Fruit fly (Drosophila melanogaster) whole organism, embryonic: ENCODE results near the gene CG18428.
A peak's percentile ranks its signal among the peaks of the same experiment; 100 is the strongest.

Source experiments
- ATbp ChIP-seq: fragments of 200-800 bp; sonication (Bioruptor generic); optimal IDR thresholded peaks from 2 replicates; lab custom pipeline; 2017; ENCODE audit warnings: missing biosample characterization, mild to moderate bottlenecking, missing genetic modification characterization, missing genetic modification reagents
- Ada2b ChIP-seq: fragments of 200-800 bp; sonication (Bioruptor generic); IDR thresholded peaks from 2 replicates; pipeline ENCODE4 v1.3.6; 2022; ENCODE audit warnings: missing biosample characterization, missing genetic modification characterization
- BtbVII ChIP-seq: fragments of 200-800 bp; sonication (Bioruptor generic); optimal IDR thresholded peaks from 3 replicates; lab custom pipeline; 2017; ENCODE audit warnings: missing biosample characterization, mild to moderate bottlenecking, missing genetic modification characterization
- CG10321 ChIP-seq: fragments of 200-800 bp; sonication (Bioruptor generic); IDR thresholded peaks from 2 replicates; pipeline ENCODE4 v1.3.6; 2022; ENCODE audit warnings: missing biosample characterization, missing genetic modification characterization
- CG10543 ChIP-seq: fragments of 200-800 bp; sonication (Bioruptor generic); optimal IDR thresholded peaks from 3 replicates; lab custom pipeline; 2017; ENCODE audit warnings: missing biosample characterization, mild to moderate bottlenecking, missing genetic modification characterization, moderate library complexity
- CG12744 ChIP-seq: fragments of 200-800 bp; sonication (Bioruptor generic); optimal IDR thresholded peaks from 2 replicates; lab custom pipeline; 2016; ENCODE audit warnings: missing biosample characterization, missing genetic modification characterization
- CG14441 ChIP-seq: fragments of 200-800 bp; sonication (Bioruptor generic); IDR thresholded peaks from 2 replicates; pipeline ENCODE4 v1.3.6; 2022; ENCODE audit warnings: missing biosample characterization, missing genetic modification characterization
- CG14710 ChIP-seq: fragments of 200-800 bp; sonication (Bioruptor generic); optimal IDR thresholded peaks from 3 replicates; lab custom pipeline; 2019; ENCODE audit warnings: missing biosample characterization, mild to moderate bottlenecking, missing genetic modification characterization, moderate library complexity
- CG16813 ChIP-seq: fragments of 200-800 bp; sonication (Bioruptor generic); IDR thresholded peaks from 3 replicates; pipeline ENCODE4 v1.3.6; 2022; ENCODE audit warnings: missing biosample characterization, missing genetic modification characterization; ENCODE audit not compliant: partially characterized antibody
- CG17328 ChIP-seq: fragments of 200-800 bp; sonication (Bioruptor generic); IDR thresholded peaks from 2 replicates; pipeline ENCODE4 v1.3.6; 2022; ENCODE audit warnings: missing biosample characterization, missing genetic modification characterization
- CG17359 ChIP-seq: fragments of 200-800 bp; sonication (Bioruptor generic); optimal IDR thresholded peaks from 3 replicates; lab custom pipeline; 2018; ENCODE audit warnings: missing biosample characterization, mild to moderate bottlenecking, missing genetic modification characterization, moderate library complexity
- CG18011 ChIP-seq: fragments of 200-800 bp; sonication (Bioruptor generic); optimal IDR thresholded peaks from 2 replicates; lab custom pipeline; 2017; ENCODE audit warnings: missing biosample characterization, missing genetic modification characterization, mild to moderate bottlenecking, moderate library complexity, missing genotype
- CG18619 ChIP-seq: fragments of 200-800 bp; sonication (Bioruptor generic); optimal IDR thresholded peaks from 3 replicates; lab custom pipeline; 2017; ENCODE audit warnings: missing biosample characterization, mild to moderate bottlenecking, missing genetic modification characterization
- CG31224 ChIP-seq: fragments of 200-800 bp; sonication (Bioruptor generic); IDR thresholded peaks from 2 replicates; pipeline ENCODE4 v1.3.6; 2022; ENCODE audit warnings: missing biosample characterization, missing genetic modification characterization
- CG3847 ChIP-seq: fragments of 200-800 bp; sonication (Bioruptor generic); IDR thresholded peaks from 2 replicates; pipeline ENCODE4 v1.3.6; 2022; ENCODE audit warnings: missing biosample characterization, missing genetic modification characterization
- CG43689 ChIP-seq: fragments of 200-800 bp; sonication (Bioruptor generic); IDR thresholded peaks from 2 replicates; pipeline ENCODE4 v1.3.6; 2022; ENCODE audit warnings: missing biosample characterization, missing genetic modification characterization
- CG4424 ChIP-seq: fragments of 200-800 bp; sonication (Bioruptor generic); optimal IDR thresholded peaks from 3 replicates; lab custom pipeline; 2016; ENCODE audit warnings: missing biosample characterization, missing genetic modification characterization
- CG4707 ChIP-seq: fragments of 200-800 bp; sonication (Bioruptor generic); optimal IDR thresholded peaks from 2 replicates; lab custom pipeline; 2018; ENCODE audit warnings: missing biosample characterization, mild to moderate bottlenecking, missing genetic modification characterization, moderate library complexity
- CG8359 ChIP-seq: fragments of 200-800 bp; sonication (Bioruptor generic); optimal IDR thresholded peaks from 2 replicates; lab custom pipeline; 2017; ENCODE audit warnings: missing biosample characterization, mild to moderate bottlenecking, missing genetic modification characterization, borderline replicate concordance
- CG8944 ChIP-seq: fragments of 200-800 bp; sonication (Bioruptor generic); optimal IDR thresholded peaks from 3 replicates; lab custom pipeline; 2016; ENCODE audit warnings: missing biosample characterization, missing genetic modification characterization
- CG9437 ChIP-seq: fragments of 200-800 bp; sonication (Bioruptor generic); optimal IDR thresholded peaks from 2 replicates; lab custom pipeline; 2018; ENCODE audit warnings: missing biosample characterization, mild to moderate bottlenecking, missing genetic modification characterization
- CG9876 ChIP-seq: fragments of 200-800 bp; sonication (Bioruptor generic); optimal IDR thresholded peaks from 2 replicates; lab custom pipeline; 2016; ENCODE audit warnings: missing biosample characterization, missing genetic modification characterization
- D ChIP-seq, 2 experiments: fragments of 200-800 bp in 1 of 2; fragments of >200 bp in 1 of 2; sonication (Bioruptor generic) in 1 of 2; optimal IDR thresholded peaks; 2 replicates in 1 of 2; 3 replicates in 1 of 2; lab custom pipeline; 2017; ENCODE audit warnings: mild to moderate bottlenecking in 1 of 2, missing biosample characterization in 1 of 2, missing genetic modification characterization in 1 of 2, missing genetic modification reagents in 1 of 2
- Elba2 ChIP-seq: fragments of 200-800 bp; sonication (Bioruptor generic); optimal IDR thresholded peaks from 3 replicates; lab custom pipeline; 2016; ENCODE audit warnings: missing biosample characterization, missing genetic modification characterization
- Fer1 ChIP-seq: fragments of 200-800 bp; sonication (Bioruptor generic); optimal IDR thresholded peaks from 2 replicates; lab custom pipeline; 2017; ENCODE audit warnings: missing biosample characterization, mild to moderate bottlenecking, missing genetic modification characterization
- HmgZ ChIP-seq: fragments of 200-800 bp; sonication (Bioruptor generic); optimal IDR thresholded peaks from 2 replicates; lab custom pipeline; 2018; ENCODE audit warnings: missing biosample characterization, mild to moderate bottlenecking, missing genetic modification characterization
- Hmr ChIP-seq: fragments of 200-800 bp; sonication (Bioruptor generic); optimal IDR thresholded peaks from 3 replicates; lab custom pipeline; 2017; ENCODE audit warnings: mild to moderate bottlenecking, missing biosample characterization, missing genetic modification reagents, missing genetic modification characterization
- Med ChIP-seq: fragments of 200-800 bp; sonication (Bioruptor generic); peaks from one replicate; lab custom pipeline; 2016; ENCODE audit warnings: missing biosample characterization, missing genetic modification characterization, mild to moderate bottlenecking, inconsistent platforms, moderate library complexity
- Myb ChIP-seq: fragments of 200-800 bp; sonication (Bioruptor generic); optimal IDR thresholded peaks from 2 replicates; lab custom pipeline; 2016; ENCODE audit warnings: missing biosample characterization, missing genetic modification characterization
- NfI ChIP-seq: fragments of 200-800 bp; sonication (Bioruptor generic); optimal IDR thresholded peaks from 3 replicates; lab custom pipeline; 2018; ENCODE audit warnings: missing biosample characterization, mild to moderate bottlenecking, missing genetic modification characterization, moderate library complexity
- TFAM ChIP-seq: fragments of 200-800 bp; sonication (Bioruptor generic); optimal IDR thresholded peaks from 2 replicates; lab custom pipeline; 2017; ENCODE audit warnings: missing biosample characterization, missing genetic modification characterization, inconsistent platforms
- Tbp ChIP-seq: fragments of >200 bp; optimal IDR thresholded peaks from 2 replicates; lab custom pipeline; 2018; ENCODE audit warnings: missing biosample characterization, missing genetic modification characterization
- Trl ChIP-seq, 3 experiments: fragments of >200 bp in 2 of 3; fragments of 200-800 bp in 1 of 3; sonication (Bioruptor generic) in 1 of 3; optimal IDR thresholded peaks; 2 replicates in 1 of 3; 3 replicates in 2 of 3; lab custom pipeline; 2016 to 2017; ENCODE audit warnings: missing biosample characterization in 1 of 3, missing genetic modification characterization in 1 of 3
- YL-1 ChIP-seq: fragments of 200-800 bp; sonication (Bioruptor generic); optimal IDR thresholded peaks from 3 replicates; lab custom pipeline; 2017; ENCODE audit warnings: missing biosample characterization, mild to moderate bottlenecking, missing genetic modification characterization
- ab ChIP-seq: fragments of 200-800 bp; sonication (Bioruptor generic); optimal IDR thresholded peaks from 2 replicates; lab custom pipeline; 2016; ENCODE audit warnings: missing biosample characterization, missing genetic modification characterization
- amos ChIP-seq: fragments of 200-800 bp; sonication (Bioruptor generic); IDR thresholded peaks from 2 replicates; pipeline ENCODE4 v1.3.6; 2022; ENCODE audit warnings: missing biosample characterization, missing genetic modification characterization; ENCODE audit not compliant: partially characterized antibody
- ash1 ChIP-seq: fragments of 200-800 bp; sonication (Bioruptor generic); optimal IDR thresholded peaks from 2 replicates; lab custom pipeline; 2018; ENCODE audit warnings: missing biosample characterization, mild to moderate bottlenecking, missing genetic modification characterization
- bbx ChIP-seq: fragments of 200-800 bp; sonication (Bioruptor generic); IDR thresholded peaks from 2 replicates; pipeline ENCODE4 v1.3.6; 2022; ENCODE audit warnings: missing biosample characterization, missing genetic modification characterization; ENCODE audit not compliant: partially characterized antibody
- chinmo ChIP-seq: fragments of 200-800 bp; sonication (Bioruptor generic); IDR thresholded peaks from 4 replicates; pipeline ENCODE4 v1.3.6; 2022; ENCODE audit warnings: missing biosample characterization, missing genetic modification characterization; ENCODE audit not compliant: partially characterized antibody
- dan ChIP-seq: fragments of 200-800 bp; sonication (Bioruptor generic); IDR thresholded peaks from 2 replicates; pipeline ENCODE4 v1.3.6; 2022; ENCODE audit warnings: missing biosample characterization, missing genetic modification characterization
- exex ChIP-seq: fragments of 200-800 bp; sonication (Bioruptor generic); optimal IDR thresholded peaks from 4 replicates; lab custom pipeline; 2018; ENCODE audit warnings: missing biosample characterization, mild to moderate bottlenecking, missing genetic modification characterization, moderate library complexity
- fd3F ChIP-seq: fragments of 200-800 bp; sonication (Bioruptor generic); optimal IDR thresholded peaks from 2 replicates; lab custom pipeline; 2018; ENCODE audit warnings: missing biosample characterization, mild to moderate bottlenecking, missing genetic modification characterization, moderate library complexity
- her ChIP-seq: fragments of 200-800 bp; sonication (Bioruptor generic); optimal IDR thresholded peaks from 2 replicates; lab custom pipeline; 2016; ENCODE audit warnings: missing biosample characterization, missing genetic modification characterization
- oc ChIP-seq: fragments of 200-800 bp; sonication (Bioruptor generic); optimal IDR thresholded peaks from 2 replicates; lab custom pipeline; 2018; ENCODE audit warnings: missing biosample characterization, mild to moderate bottlenecking, missing genetic modification characterization, moderate library complexity
- org-1 ChIP-seq: fragments of 200-800 bp; sonication (Bioruptor generic); optimal IDR thresholded peaks from 2 replicates; lab custom pipeline; 2017; ENCODE audit warnings: missing biosample characterization, missing genetic modification characterization
- scrt ChIP-seq: fragments of 200-800 bp; sonication (Bioruptor generic); optimal IDR thresholded peaks from 2 replicates; lab custom pipeline; 2018; ENCODE audit warnings: missing biosample characterization, mild to moderate bottlenecking, missing genetic modification characterization, moderate library complexity
- slou ChIP-seq: fragments of 200-800 bp; sonication (Bioruptor generic); optimal IDR thresholded peaks from 3 replicates; lab custom pipeline; 2016; ENCODE audit warnings: missing biosample characterization, missing genetic modification characterization
- trem ChIP-seq: fragments of 200-800 bp; optimal IDR thresholded peaks from 3 replicates; lab custom pipeline; 2019; ENCODE audit warnings: missing biosample characterization, mild to moderate bottlenecking, missing genetic modification characterization, moderate library complexity
- vvl ChIP-seq: fragments of 200-800 bp; sonication (Bioruptor generic); IDR thresholded peaks from 2 replicates; pipeline ENCODE4 v1.3.6; 2022; ENCODE audit warnings: missing biosample characterization, missing genetic modification characterization

CG18428 gene

DNA sequence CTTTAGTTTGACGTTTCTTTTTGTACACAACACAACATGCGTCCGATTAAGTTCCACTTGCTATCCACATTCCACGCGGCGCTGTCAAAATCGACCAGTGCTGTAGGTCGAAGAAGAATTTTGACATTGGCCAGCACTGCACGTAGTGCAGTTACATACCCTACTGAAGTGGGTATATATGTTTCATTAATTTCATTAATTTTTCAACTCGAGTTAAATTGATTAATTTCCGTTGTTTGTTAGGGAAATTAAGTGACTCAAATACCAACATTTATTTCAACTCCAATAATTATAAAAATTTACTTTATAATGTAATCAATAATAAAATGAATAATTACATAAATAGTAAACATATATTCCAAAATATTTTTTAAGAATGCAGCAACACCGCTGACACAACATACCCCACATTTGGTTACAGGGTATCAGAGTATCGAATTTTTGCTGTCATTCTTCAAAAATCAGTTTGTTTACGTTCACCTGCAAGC, at the start of gene CG18428, which contains the start of gene eIF4EHP:
Gene CG18428 (plus strand): TSS at position 435 of the 488 bp plus-strand sequence.
Gene eIF4EHP (minus strand): TSS at position 59 of the 488 bp plus-strand sequence.
- TF ChIP-seq dan (GFP tag; lab: Robert Waterston, UW) (peak; percentile 93; the same call in 1 of the 2 replicates), CG18011 (GFP tag; lab: Kevin White, UChicago) (peak; percentile 89), CG10543 (GFP tag; lab: Kevin White, UChicago) (peak; percentile 100), BtbVII (GFP tag; lab: Kevin White, UChicago) (peak; percentile 99), Trl (optimal IDR thresholded peaks at IDR 0.05; lab: Kevin White, UChicago) (no peak), Trl (GFP tag; optimal IDR thresholded peaks at IDR 0.05; lab: Kevin White, UChicago) (peak; percentile 84), CG3847 (GFP tag; lab: Robert Waterston, UW) (no peak), Fer1 (GFP tag; lab: Kevin White, UChicago) (peak; percentile 100), CG17328 (GFP tag; lab: Robert Waterston, UW) (no peak), Ada2b (GFP tag; lab: Robert Waterston, UW) (no peak), Elba2 (peak; percentile 73), org-1 (GFP tag; lab: Kevin White, UChicago) (peak; percentile 96), CG14710 (tag; lab: Kevin White, UChicago) (peak; percentile 99), CG43689 (GFP tag; lab: Robert Waterston, UW) (no peak; the same call in none of the 2 replicates), D (optimal IDR thresholded peaks at IDR 0.05; lab: Kevin White, UChicago) (no peak), D (GFP tag; optimal IDR thresholded peaks at IDR 0.05; lab: Kevin White, UChicago) (peak; percentile 99), amos (no peak), CG4707 (GFP tag; lab: Kevin White, UChicago) (peak; percentile 97), oc (peak; percentile 99), her (GFP tag; lab: Kevin White, UChicago) (peak; percentile 75), ash1 (GFP tag; lab: Kevin White, UChicago) (peak; percentile 92), CG9876 (peak; percentile 73), slou (peak; percentile 97), Hmr (GFP tag; lab: Kevin White, UChicago) (peak; percentile 99), Med (GFP tag; lab: Kevin White, UChicago) (peak; percentile 98), Myb (GFP tag; lab: Kevin White, UChicago) (peak; percentile 70), CG8359 (GFP tag; lab: Kevin White, UChicago) (peak; percentile 94), CG12744 (GFP tag; lab: Kevin White, UChicago) (peak; percentile 84), CG16813 (GFP tag; lab: Robert Waterston, UW) (no peak), fd3F (GFP tag; lab: Kevin White, UChicago) (peak; percentile 100), TFAM (peak; percentile 87), ATbp (peak; percentile 97), YL-1 (GFP tag; lab: Kevin White, UChicago) (peak; percentile 99), CG8944 (GFP tag; lab: Kevin White, UChicago) (peak; percentile 83), NfI (peak; percentile 99), chinmo (GFP tag; lab: Robert Waterston, UW) (no peak), CG4424 (GFP tag; lab: Kevin White, UChicago) (peak; percentile 98), scrt (GFP tag; lab: Kevin White, UChicago) (peak; percentile 99), CG14441 (GFP tag; lab: Robert Waterston, UW) (no peak), trem (tag; lab: Kevin White, UChicago) (peak; percentile 97), bbx (GFP tag; lab: Robert Waterston, UW) (no peak), vvl (GFP tag; lab: Robert Waterston, UW) (no peak), CG31224 (GFP tag; lab: Robert Waterston, UW) (no peak), ab (GFP tag; lab: Kevin White, UChicago) (peak; percentile 67), HmgZ (tag; lab: Kevin White, UChicago) (peak; percentile 99), CG18619 (GFP tag; lab: Kevin White, UChicago) (peak; percentile 99), CG9437 (GFP tag; lab: Kevin White, UChicago) (peak; percentile 97), Tbp (no peak), CG17359 (tag; lab: Kevin White, UChicago) (peak; percentile 99), exex (tag; lab: Kevin White, UChicago) (peak; percentile 98), CG10321 (GFP tag; lab: Robert Waterston, UW) (0 out of 2 replicates have a peak, but pooled peaks have one; percentile 87)
